Worm (Caenorhabditis elegans) whole organism, L1 larva: Measurements from ENCODE around the gene gphr-2.
A peak's percentile ranks its signal among the peaks of the same experiment; 100 is the strongest.

ENCODE experiments used
- C16A3.4 ChIP-seq: fragments of 150-350 bp; optimal IDR thresholded peaks from 2 replicates; lab custom pipeline; 2014; ENCODE audit warnings: missing biosample characterization, missing genetic modification characterization
- C34B4.2 ChIP-seq: sonication (generic microtip); optimal IDR thresholded peaks from 2 replicates; lab custom pipeline; 2017; ENCODE audit warnings: mild to moderate bottlenecking, missing genetic modification characterization, missing compliant biosample characterization
- F16B12.6 ChIP-seq: fragments of 150-350 bp; optimal IDR thresholded peaks from 2 replicates; lab custom pipeline; 2014; ENCODE audit warnings: missing biosample characterization, missing genetic modification characterization
- aha-1 ChIP-seq: fragments of 150-350 bp; optimal IDR thresholded peaks from 2 replicates; lab custom pipeline; 2014; ENCODE audit warnings: missing biosample characterization, missing genetic modification characterization
- aly-2 ChIP-seq: fragments of 150-350 bp; optimal IDR thresholded peaks from 2 replicates; lab custom pipeline; 2014; ENCODE audit warnings: missing biosample characterization, missing genetic modification characterization
- ama-1 ChIP-seq: fragments of 150-350 bp; optimal IDR thresholded peaks from 2 replicates; lab custom pipeline; 2014
- ceh-63 ChIP-seq: fragments of 200-800 bp; sonication (Bioruptor generic); optimal IDR thresholded peaks from 2 replicates; lab custom pipeline; 2018; ENCODE audit warnings: mild to moderate bottlenecking, missing genetic modification characterization, missing compliant biosample characterization
- ceh-82 ChIP-seq, 3 experiments: fragments of 150-350 bp in 1 of 3; sonication (generic microtip) in 2 of 3; optimal IDR thresholded peaks; 2 replicates each; lab custom pipeline; 2014 to 2017; ENCODE audit warnings: missing biosample characterization in 3 of 3, missing genetic modification characterization in 3 of 3
- ceh-88 ChIP-seq: fragments of 200-800 bp; sonication (Bioruptor generic); IDR thresholded peaks from 2 replicates; pipeline ENCODE4 v1.3.6; 2022; ENCODE audit warnings: missing genetic modification characterization, missing compliant biosample characterization
- ces-1 ChIP-seq: fragments of 150-350 bp; optimal IDR thresholded peaks from 2 replicates; lab custom pipeline; 2014; ENCODE audit warnings: missing biosample characterization, missing genetic modification reagents, missing genetic modification characterization
- dpl-1 ChIP-seq, 3 experiments: fragments of 150-350 bp in 2 of 3; sonication (generic microtip) in 1 of 3; optimal IDR thresholded peaks; 2 replicates each; lab custom pipeline; 2014 to 2017; ENCODE audit warnings: missing biosample characterization in 3 of 3, missing genetic modification characterization in 3 of 3, missing genetic modification reagents in 3 of 3
- efl-1 ChIP-seq, 4 experiments: fragments of 150-350 bp; optimal IDR thresholded peaks in 3 of 4; peaks in 1 of 4; 1 replicate in 1 of 4; 2 replicates in 3 of 4; lab custom pipeline; 2014; ENCODE audit warnings: missing biosample characterization in 2 of 4, missing genetic modification characterization in 2 of 4, missing genetic modification reagents in 2 of 4
- efl-3 ChIP-seq: fragments of 200-800 bp; sonication (Bioruptor generic); optimal IDR thresholded peaks from 2 replicates; lab custom pipeline; 2018; ENCODE audit warnings: mild to moderate bottlenecking, missing genetic modification characterization, missing compliant biosample characterization
- egl-13 ChIP-seq: sonication (generic microtip); optimal IDR thresholded peaks from 2 replicates; lab custom pipeline; 2016; ENCODE audit warnings: missing genotype, missing genetic modification reagents, missing genetic modification characterization, missing compliant biosample characterization
- egl-27 ChIP-seq, 2 experiments: fragments of 150-350 bp in 1 of 2; sonication (generic microtip); optimal IDR thresholded peaks; 3 replicates each; lab custom pipeline; 2017 to 2018; ENCODE audit warnings: missing biosample characterization in 2 of 2, missing genetic modification characterization in 2 of 2, missing genetic modification reagents in 2 of 2
- elt-2 ChIP-seq: sonication (generic microtip); optimal IDR thresholded peaks from 2 replicates; lab custom pipeline; 2016; ENCODE audit warnings: missing genetic modification characterization, mild to moderate bottlenecking, inconsistent platforms, missing compliant biosample characterization, missing genetic modification reagents
- ets-5 ChIP-seq: fragments of 200-800 bp; sonication (Bioruptor generic); IDR thresholded peaks from 2 replicates; pipeline ENCODE4 v1.3.6; 2022; ENCODE audit warnings: missing genetic modification characterization, missing compliant biosample characterization
- fkh-10 ChIP-seq: sonication (generic microtip); optimal IDR thresholded peaks from 2 replicates; lab custom pipeline; 2017; ENCODE audit warnings: missing biosample characterization, missing genetic modification reagents, missing genetic modification characterization
- fkh-4 ChIP-seq: sonication (generic microtip); optimal IDR thresholded peaks from 2 replicates; lab custom pipeline; 2016; ENCODE audit warnings: missing compliant biosample characterization, missing genetic modification characterization, borderline replicate concordance
- fkh-8 ChIP-seq: sonication (generic microtip); optimal IDR thresholded peaks from 2 replicates; lab custom pipeline; 2016; ENCODE audit warnings: mild to moderate bottlenecking, missing genetic modification characterization, missing compliant biosample characterization
- hlh-17 ChIP-seq: fragments of 200-800 bp; sonication (Bioruptor generic); optimal IDR thresholded peaks from 2 replicates; lab custom pipeline; 2018; ENCODE audit warnings: missing genetic modification characterization, mild to moderate bottlenecking, missing compliant biosample characterization, moderate library complexity, borderline replicate concordance
- hlh-4 ChIP-seq: sonication (generic microtip); optimal IDR thresholded peaks from 2 replicates; lab custom pipeline; 2016; ENCODE audit warnings: mild to moderate bottlenecking, missing genetic modification characterization, missing compliant biosample characterization
- hpl-2 ChIP-seq: fragments of 150-350 bp; optimal IDR thresholded peaks from 2 replicates; lab custom pipeline; 2014; ENCODE audit warnings: missing biosample characterization, missing genetic modification reagents, missing genetic modification characterization
- irx-1 ChIP-seq: sonication (generic microtip); optimal IDR thresholded peaks from 2 replicates; lab custom pipeline; 2016; ENCODE audit warnings: missing genetic modification characterization, missing compliant biosample characterization
- jun-1 ChIP-seq: fragments of 150-350 bp; optimal IDR thresholded peaks from 2 replicates; lab custom pipeline; 2014; ENCODE audit warnings: missing biosample characterization, missing genetic modification reagents, missing genetic modification characterization
- lin-13 ChIP-seq: fragments of 150-350 bp; optimal IDR thresholded peaks from 2 replicates; lab custom pipeline; 2014; ENCODE audit warnings: missing biosample characterization, missing genetic modification reagents, missing genetic modification characterization
- lin-15B ChIP-seq: fragments of 150-350 bp; sonication (generic microtip); optimal IDR thresholded peaks from 3 replicates; lab custom pipeline; 2014; ENCODE audit warnings: missing biosample characterization, missing genetic modification characterization
- lin-35 ChIP-seq, 2 experiments: fragments of 150-350 bp; optimal IDR thresholded peaks; 2 replicates each; lab custom pipeline; 2014; ENCODE audit warnings: missing biosample characterization in 2 of 2, missing genetic modification characterization in 2 of 2, missing genetic modification reagents in 2 of 2
- lin-39 ChIP-seq: fragments of 150-350 bp; optimal IDR thresholded peaks from 2 replicates; lab custom pipeline; 2014; ENCODE audit warnings: missing biosample characterization, missing genetic modification reagents, missing genetic modification characterization
- lsy-2 ChIP-seq, 2 experiments: fragments of 150-350 bp; optimal IDR thresholded peaks; 2 replicates each; lab custom pipeline; 2014; ENCODE audit warnings: missing biosample characterization in 2 of 2, missing genetic modification characterization in 2 of 2
- mab-9 ChIP-seq: fragments of 200-800 bp; sonication (Bioruptor generic); IDR thresholded peaks from 2 replicates; pipeline ENCODE4 v1.3.6; 2022; ENCODE audit warnings: missing genetic modification reagents, missing genetic modification characterization, missing compliant biosample characterization
- mdl-1 ChIP-seq, 2 experiments: fragments of 150-350 bp; optimal IDR thresholded peaks; 2 replicates each; lab custom pipeline; 2014 to 2017; ENCODE audit warnings: missing biosample characterization in 2 of 2, missing genetic modification characterization in 2 of 2, inconsistent platforms in 1 of 2
- nhr-11 ChIP-seq: fragments of 150-350 bp; optimal IDR thresholded peaks from 2 replicates; lab custom pipeline; 2014; ENCODE audit warnings: missing biosample characterization, missing genetic modification characterization
- nhr-12 ChIP-seq: sonication (generic microtip); optimal IDR thresholded peaks from 2 replicates; lab custom pipeline; 2017; ENCODE audit warnings: missing biosample characterization, missing genetic modification characterization
- nhr-28 ChIP-seq: fragments of 150-350 bp; optimal IDR thresholded peaks from 2 replicates; lab custom pipeline; 2014; ENCODE audit warnings: missing biosample characterization, missing genetic modification characterization
- nhr-76 ChIP-seq: sonication (generic microtip); optimal IDR thresholded peaks from 2 replicates; lab custom pipeline; 2017; ENCODE audit warnings: missing biosample characterization, missing genetic modification characterization
- nhr-77 ChIP-seq: fragments of 150-350 bp; optimal IDR thresholded peaks from 2 replicates; lab custom pipeline; 2014; ENCODE audit warnings: missing biosample characterization, missing genetic modification characterization
- nhr-85 ChIP-seq: sonication (generic microtip); peaks from one replicate; lab custom pipeline; 2016; ENCODE audit warnings: missing genetic modification characterization, inconsistent platforms, missing compliant biosample characterization
- pag-3 ChIP-seq: sonication (generic microtip); optimal IDR thresholded peaks from 2 replicates; lab custom pipeline; 2017; ENCODE audit warnings: missing genetic modification characterization, mild to moderate bottlenecking, missing compliant biosample characterization, antibody characterized with exemption, borderline replicate concordance; ENCODE audit not compliant: insufficient read depth
- skn-1 ChIP-seq: fragments of 150-350 bp; optimal IDR thresholded peaks from 2 replicates; lab custom pipeline; 2014; ENCODE audit warnings: missing biosample characterization, missing genetic modification characterization
- snpc-4 ChIP-seq: fragments of 150-350 bp; optimal IDR thresholded peaks from 2 replicates; lab custom pipeline; 2014; ENCODE audit warnings: missing biosample characterization, missing genetic modification characterization
- snu-23 ChIP-seq: sonication (generic microtip); optimal IDR thresholded peaks from 2 replicates; lab custom pipeline; 2016; ENCODE audit warnings: missing genetic modification characterization, missing compliant biosample characterization
- sox-4 ChIP-seq: sonication (generic microtip); optimal IDR thresholded peaks from 2 replicates; lab custom pipeline; 2016; ENCODE audit warnings: missing genetic modification characterization, missing compliant biosample characterization
- sptf-1 ChIP-seq: fragments of 150-350 bp; optimal IDR thresholded peaks from 2 replicates; lab custom pipeline; 2014; ENCODE audit warnings: missing biosample characterization, missing genetic modification characterization
- tlp-1 ChIP-seq: fragments of 150-350 bp; optimal IDR thresholded peaks from 2 replicates; lab custom pipeline; 2014; ENCODE audit warnings: missing biosample characterization, missing genetic modification characterization
- unc-130 ChIP-seq: fragments of 150-350 bp; optimal IDR thresholded peaks from 2 replicates; lab custom pipeline; 2017; ENCODE audit warnings: missing biosample characterization, missing genetic modification characterization, inconsistent platforms
- unc-62 ChIP-seq: fragments of 150-350 bp; optimal IDR thresholded peaks from 2 replicates; lab custom pipeline; 2014; ENCODE audit warnings: missing biosample characterization, missing genetic modification reagents, missing genetic modification characterization
- unc-86 ChIP-seq: sonication (generic microtip); optimal IDR thresholded peaks from 2 replicates; lab custom pipeline; 2016; ENCODE audit warnings: missing genetic modification characterization, missing compliant biosample characterization
- vab-15 ChIP-seq: sonication (generic microtip); optimal IDR thresholded peaks from 2 replicates; lab custom pipeline; 2017; ENCODE audit warnings: missing genotype, mild to moderate bottlenecking, missing genetic modification characterization, missing compliant biosample characterization
- xbp-1 ChIP-seq: sonication (generic microtip); optimal IDR thresholded peaks from 2 replicates; lab custom pipeline; 2016; ENCODE audit warnings: missing genetic modification characterization, missing compliant biosample characterization
- ztf-4 ChIP-seq: fragments of 150-350 bp; optimal IDR thresholded peaks from 2 replicates; lab custom pipeline; 2014; ENCODE audit warnings: missing biosample characterization, missing genetic modification characterization

Gene gphr-2

ce11 chrX:14303078-14303477, 4.5 kb downstream of the gphr-2 start, which contains the start of gene C11H1.5:
C11H1.5 (minus strand) TSS chrX:14303178.
- no peak for TF ChIP-seq F16B12.6 (tag; lab: Kevin White, UChicago)

ce11 chrX:14297209-14297608, 10.4 kb downstream of the gphr-2 start:
- TF ChIP-seq nhr-12 (no peak), irx-1 (peak; percentile 53), vab-15 (tag; lab: Kevin White, UChicago) (no peak), fkh-4 (peak; percentile 27), unc-62 (GFP tag; lab: Kevin White, UChicago) (no peak), fkh-8 (tag; lab: Kevin White, UChicago) (peak; percentile 77), hpl-2 (GFP tag; lab: Kevin White, UChicago) (no peak), ceh-63 (GFP tag; lab: Kevin White, UChicago) (no peak), aha-1 (tag; lab: Kevin White, UChicago) (no peak), elt-2 (no peak), skn-1 (tag; lab: Kevin White, UChicago) (peak; percentile 33), C34B4.2 (tag; lab: Kevin White, UChicago) (no peak), hlh-4 (tag; lab: Kevin White, UChicago) (no peak), mab-9 (GFP tag; lab: Robert Waterston, UW) (no peak), egl-13 (no peak), ceh-82 (tag; optimal IDR thresholded peaks at IDR 0.05; lab: Kevin White, UChicago) (peak; percentile 63 to 72 (median 65)), ceh-88 (GFP tag; lab: Robert Waterston, UW) (no peak), sox-4 (tag; lab: Kevin White, UChicago) (no peak), ama-1 (lab: Kevin White, UChicago) (no peak), nhr-85 (tag; lab: Kevin White, UChicago) (peak; percentile 69), efl-3 (no peak), sptf-1 (tag; lab: Kevin White, UChicago) (no peak), lin-35 (GFP tag; optimal IDR thresholded peaks at IDR 0.05; lab: Kevin White, UChicago) (peak; percentile 53 to 76), hlh-17 (no peak), fkh-10 (GFP tag; lab: Kevin White, UChicago) (peak; percentile 74), tlp-1 (no peak), dpl-1 (GFP tag; optimal IDR thresholded peaks at IDR 0.05; lab: Kevin White, UChicago) (peak; percentile 30 to 43 (median 32)), lin-39 (tag; lab: Kevin White, UChicago) (no peak), lin-13 (GFP tag; lab: Kevin White, UChicago) (no peak), ets-5 (GFP tag; lab: Robert Waterston, UW) (no peak), nhr-28 (tag; lab: Kevin White, UChicago) (no peak), lsy-2 (tag; optimal IDR thresholded peaks at IDR 0.05; lab: Kevin White, UChicago) (peak; percentile 60 to 72), aly-2 (no peak), F16B12.6 (tag; lab: Kevin White, UChicago) (peak; percentile 38), nhr-76 (tag; lab: Kevin White, UChicago) (no peak), snpc-4 (tag; lab: Kevin White, UChicago) (no peak), nhr-77 (tag; lab: Kevin White, UChicago) (peak; percentile 45), jun-1 (tag; lab: Kevin White, UChicago) (peak; percentile 38), egl-27 (tag; optimal IDR thresholded peaks at IDR 0.05; lab: Kevin White, UChicago) (no peak), ztf-4 (tag; lab: Kevin White, UChicago) (peak; percentile 27), xbp-1 (peak; percentile 57), mdl-1 (tag; optimal IDR thresholded peaks at IDR 0.05; lab: Kevin White, UChicago) (peak in 1 of 2 experiments; percentile 72), snu-23 (GFP tag; lab: Kevin White, UChicago) (peak; percentile 87), unc-130 (tag; lab: Kevin White, UChicago) (no peak), ces-1 (no peak), unc-86 (tag; lab: Kevin White, UChicago) (peak; percentile 49), pag-3 (peak; percentile 46), nhr-11 (tag; lab: Kevin White, UChicago) (no peak), lin-15B (tag; lab: Kevin White, UChicago) (no peak), C16A3.4 (peak; percentile 74), efl-1 (optimal IDR thresholded peaks at IDR 0.05; lab: Kevin White, UChicago) (peak; percentile 62 to 84), efl-1 (GFP tag; optimal IDR thresholded peaks at IDR 0.05 in 1 of 2; lab: Kevin White, UChicago) (peak; percentile 5 to 84)
